Worm (Caenorhabditis elegans) whole organism, L3 larva: Measurements from ENCODE around the gene srg-2.

Experiments
- egl-5 ChIP-seq: fragments of 150-350 bp; optimal IDR thresholded peaks from 2 replicates; lab custom pipeline; 2017; ENCODE audit warnings: missing biosample characterization, missing genetic modification reagents, missing genetic modification characterization, inconsistent platforms
- fkh-10 ChIP-seq: sonication (generic microtip); optimal IDR thresholded peaks from 2 replicates; lab custom pipeline; 2017; ENCODE audit warnings: missing biosample characterization, missing genetic modification reagents, missing genetic modification characterization
- unc-62 ChIP-seq: fragments of 150-350 bp; sonication (generic microtip); optimal IDR thresholded peaks from 4 replicates; lab custom pipeline; 2014; ENCODE audit warnings: missing biosample characterization, missing genetic modification reagents, missing genetic modification characterization

- TF ChIP-seq egl-5 (tag; lab: Kevin White, UChicago), result no peak
- no peak for TF ChIP-seq unc-62 (GFP tag; lab: Kevin White, UChicago)
- TF ChIP-seq fkh-10 (GFP tag; lab: Kevin White, UChicago), result no peak
Observed at ce11 chrIII:6251511-6251910, 8.5 kb downstream of the srg-2 start, which contains the start of gene amdh-1.
